Worm (Caenorhabditis elegans) whole organism, midembryonic: ENCODE data around the gene H01G02.3.

Experiments
- T22C8.4 ChIP-seq: fragments of 200-800 bp; sonication (Bioruptor generic); IDR thresholded peaks from 2 replicates; pipeline ENCODE4 v1.3.6; 2022; ENCODE audit warnings: missing genetic modification characterization, missing compliant biosample characterization
- cog-1 ChIP-seq: sonication (generic microtip); optimal IDR thresholded peaks from 2 replicates; lab custom pipeline; 2016; ENCODE audit warnings: missing genetic modification characterization, missing compliant biosample characterization
- flt-1 ChIP-seq: fragments of 200-800 bp; sonication (Bioruptor generic); IDR thresholded peaks from 2 replicates; pipeline ENCODE4 v1.3.6; 2022; ENCODE audit warnings: missing genetic modification characterization, missing compliant biosample characterization
- klf-2 ChIP-seq: fragments of 200-800 bp; sonication (Bioruptor generic); conservative IDR thresholded peaks from 2 replicates; pipeline ENCODE4 v1.3.6; 2022; ENCODE audit warnings: missing genetic modification reagents, missing genetic modification characterization, missing compliant biosample characterization
- med-1 ChIP-seq: sonication (generic microtip); optimal IDR thresholded peaks from 2 replicates; lab custom pipeline; 2017; ENCODE audit warnings: missing genetic modification characterization, mild to moderate bottlenecking, missing compliant biosample characterization, antibody characterized with exemption, missing genetic modification reagents; ENCODE audit not compliant: insufficient read depth
- ref-1 ChIP-seq: fragments of 200-800 bp; sonication (Bioruptor generic); conservative IDR thresholded peaks from 2 replicates; pipeline ENCODE4 v1.3.6; 2022; ENCODE audit warnings: missing genetic modification reagents, missing genetic modification characterization, missing compliant biosample characterization
- tab-1 ChIP-seq: fragments of 200-800 bp; sonication (Bioruptor generic); IDR thresholded peaks from 2 replicates; pipeline ENCODE4 v1.3.6; 2022; ENCODE audit warnings: missing genetic modification characterization, missing compliant biosample characterization
- ztf-23 ChIP-seq: fragments of 200-800 bp; sonication (Bioruptor generic); IDR thresholded peaks from 2 replicates; pipeline ENCODE4 v1.3.6; 2022; ENCODE audit warnings: missing genetic modification reagents, missing genetic modification characterization, missing compliant biosample characterization
- ztf-29 ChIP-seq: fragments of 200-800 bp; sonication (Bioruptor generic); IDR thresholded peaks from 2 replicates; pipeline ENCODE4 v1.3.6; 2022; ENCODE audit warnings: missing genetic modification reagents, missing genetic modification characterization, missing compliant biosample characterization

The H01G02.3 gene

ce11 chrIV:11812017-11812416 lies 19.6 kb upstream of the H01G02.3 start:
- TF ChIP-seq ztf-29 (GFP tag; lab: Robert Waterston, UW) (no peak), med-1 (GFP tag; lab: Kevin White, UChicago) (no peak), cog-1 (tag; lab: Kevin White, UChicago) (no peak), klf-2 (GFP tag; lab: Robert Waterston, UW) (no peak), ztf-23 (GFP tag; lab: Robert Waterston, UW) (no peak), T22C8.4 (GFP tag; lab: Robert Waterston, UW) (no peak), tab-1 (GFP tag; lab: Robert Waterston, UW) (no peak), flt-1 (GFP tag; lab: Robert Waterston, UW) (no peak), ref-1 (GFP tag; lab: Robert Waterston, UW) (no peak)

DNA sequence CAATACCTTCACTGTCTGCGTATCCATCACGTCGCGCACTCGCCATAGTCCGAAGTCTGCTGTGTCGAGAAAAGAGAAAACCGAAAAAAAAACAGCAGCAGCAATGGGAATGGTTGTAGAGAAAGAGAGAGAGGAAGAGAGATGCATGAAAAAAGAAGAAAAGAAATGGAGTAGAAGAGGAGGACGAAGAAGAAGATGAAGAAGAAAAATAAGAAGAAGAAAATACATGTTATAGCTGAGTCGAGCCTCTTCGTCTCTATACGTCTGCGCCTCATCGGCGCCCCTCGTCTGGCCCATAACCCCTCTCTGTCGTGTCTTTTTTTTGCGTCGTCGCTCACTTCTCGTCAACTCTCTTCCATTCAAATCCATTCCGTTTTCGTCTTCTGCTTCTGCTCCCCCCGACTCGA lies 17.3 kb upstream of the H01G02.3 start:
- TF ChIP-seq flt-1 (GFP tag; lab: Robert Waterston, UW) (0 out of 2 replicates have a peak, but pooled peaks have one; percentile 10), klf-2 (GFP tag; lab: Robert Waterston, UW) (no peak), cog-1 (tag; lab: Kevin White, UChicago) (peak; percentile 31)

- TF ChIP-seq T22C8.4 (GFP tag; lab: Robert Waterston, UW) (no peak), tab-1 (GFP tag; lab: Robert Waterston, UW) (no peak), cog-1 (tag; lab: Kevin White, UChicago) (no peak), flt-1 (GFP tag; lab: Robert Waterston, UW) (no peak), ref-1 (GFP tag; lab: Robert Waterston, UW) (no peak), med-1 (GFP tag; lab: Kevin White, UChicago) (no peak), ztf-29 (GFP tag; lab: Robert Waterston, UW) (no peak), klf-2 (GFP tag; lab: Robert Waterston, UW) (no peak), ztf-23 (GFP tag; lab: Robert Waterston, UW) (no peak)
These were observed 16.7 kb upstream of the H01G02.3 start for ce11 chrIV:11809047-11809446.

ce11 chrIV:11804053-11804452 lies 11.7 kb upstream of the H01G02.3 start, which contains the start of gene H01G02.1:
Gene H01G02.1 (minus strand): TSS chrIV:11804153.
- TF ChIP-seq cog-1 (tag; lab: Kevin White, UChicago) (no peak), flt-1 (GFP tag; lab: Robert Waterston, UW) (no peak), ztf-23 (GFP tag; lab: Robert Waterston, UW) (no peak), T22C8.4 (GFP tag; lab: Robert Waterston, UW) (no peak), ref-1 (GFP tag; lab: Robert Waterston, UW) (no peak), tab-1 (GFP tag; lab: Robert Waterston, UW) (no peak), med-1 (GFP tag; lab: Kevin White, UChicago) (no peak), klf-2 (GFP tag; lab: Robert Waterston, UW) (no peak), ztf-29 (GFP tag; lab: Robert Waterston, UW) (no peak)

- TF ChIP-seq med-1 (GFP tag; lab: Kevin White, UChicago): no peak
- no peak for TF ChIP-seq T22C8.4 (GFP tag; lab: Robert Waterston, UW)
- no peak for TF ChIP-seq flt-1 (GFP tag; lab: Robert Waterston, UW)
- no peak for TF ChIP-seq ref-1 (GFP tag; lab: Robert Waterston, UW)
- no peak for TF ChIP-seq ztf-23 (GFP tag; lab: Robert Waterston, UW)
These were observed 10.6 kb upstream of the H01G02.3 start, which contains the start of gene H01G02.4 for ce11 chrIV:11803044-11803443. Gene H01G02.4 (minus strand): TSS chrIV:11803144.

DNA sequence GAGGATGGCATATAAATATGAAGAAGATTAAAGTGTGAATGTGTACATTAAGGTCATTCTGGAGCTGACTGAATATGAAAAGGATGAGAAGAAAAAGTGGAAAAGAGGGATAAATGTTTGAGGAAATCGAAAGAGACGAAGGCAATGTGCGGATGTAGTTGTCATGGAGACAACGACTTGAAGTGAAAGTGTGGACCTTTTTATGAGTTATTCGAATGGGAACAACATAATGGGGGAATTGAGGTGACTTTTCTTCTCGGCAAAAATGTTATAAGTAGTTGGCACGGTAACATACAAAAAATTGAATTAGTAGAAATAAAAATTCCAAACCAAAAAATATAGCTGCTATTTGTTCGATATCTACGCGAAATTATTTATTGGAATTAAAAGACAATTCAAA lies 8.7 kb upstream of the H01G02.3 start, which contains the start of gene dyf-18:
Gene dyf-18, minus strand, starts transcription at position 101 of the 400 bp plus-strand sequence.
- no peak for TF ChIP-seq cog-1 (tag; lab: Kevin White, UChicago)
- no peak for TF ChIP-seq flt-1 (GFP tag; lab: Robert Waterston, UW)
- no peak for TF ChIP-seq klf-2 (GFP tag; lab: Robert Waterston, UW)

ce11 chrIV:11799240-11799639 lies 6.8 kb upstream of the H01G02.3 start:
- TF ChIP-seq ztf-23 (GFP tag; lab: Robert Waterston, UW): no peak
- TF ChIP-seq flt-1 (GFP tag; lab: Robert Waterston, UW): no peak
- TF ChIP-seq cog-1 (tag; lab: Kevin White, UChicago): no peak
- no peak for TF ChIP-seq tab-1 (GFP tag; lab: Robert Waterston, UW)
- TF ChIP-seq ztf-29 (GFP tag; lab: Robert Waterston, UW): no peak
- no peak for TF ChIP-seq T22C8.4 (GFP tag; lab: Robert Waterston, UW)
- no peak for TF ChIP-seq med-1 (GFP tag; lab: Kevin White, UChicago)
- TF ChIP-seq klf-2 (GFP tag; lab: Robert Waterston, UW): no peak
- no peak for TF ChIP-seq ref-1 (GFP tag; lab: Robert Waterston, UW)

DNA sequence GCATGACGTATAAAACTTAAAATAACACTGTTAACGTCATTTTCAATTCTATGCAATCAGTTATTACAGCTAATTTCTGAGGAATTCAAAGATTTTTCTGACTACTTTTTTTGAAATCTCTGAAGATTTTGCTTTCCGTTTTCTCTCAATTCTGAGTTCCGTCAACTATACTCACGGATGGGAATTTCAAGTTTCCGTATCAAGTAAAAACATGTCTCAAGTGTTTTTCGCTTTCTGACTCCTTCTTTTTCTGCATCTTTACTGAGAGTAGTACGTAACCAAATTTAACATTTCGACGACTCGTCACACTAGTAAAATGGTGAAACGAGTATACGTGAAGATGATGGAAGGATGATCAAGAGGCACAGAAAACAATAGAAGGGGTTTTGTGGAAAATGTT lies 4.4 kb upstream of the H01G02.3 start:
- no peak for TF ChIP-seq klf-2 (GFP tag; lab: Robert Waterston, UW)
- no peak for TF ChIP-seq cog-1 (tag; lab: Kevin White, UChicago)
- TF ChIP-seq med-1 (GFP tag; lab: Kevin White, UChicago): no peak
- no peak for TF ChIP-seq flt-1 (GFP tag; lab: Robert Waterston, UW)
- no peak for TF ChIP-seq T22C8.4 (GFP tag; lab: Robert Waterston, UW)
- TF ChIP-seq tab-1 (GFP tag; lab: Robert Waterston, UW): no peak
- TF ChIP-seq ztf-23 (GFP tag; lab: Robert Waterston, UW): no peak
- no peak for TF ChIP-seq ztf-29 (GFP tag; lab: Robert Waterston, UW)
- TF ChIP-seq ref-1 (GFP tag; lab: Robert Waterston, UW): no peak

ce11 chrIV:11795964-11796363 lies 3.6 kb upstream of the H01G02.3 start:
- TF ChIP-seq ztf-29 (GFP tag; lab: Robert Waterston, UW) (no peak), tab-1 (GFP tag; lab: Robert Waterston, UW) (no peak), flt-1 (GFP tag; lab: Robert Waterston, UW) (no peak), cog-1 (tag; lab: Kevin White, UChicago) (no peak), klf-2 (GFP tag; lab: Robert Waterston, UW) (no peak)
